Worm (Caenorhabditis elegans) whole organism, mixed stage, embryonic: Measurements from ENCODE around the gene T16A1.4.

Experiments
- ham-2 ChIP-seq: fragments of 200-800 bp; sonication (Bioruptor generic); optimal IDR thresholded peaks from 2 replicates; lab custom pipeline; 2018; ENCODE audit warnings: mild to moderate bottlenecking, missing genetic modification characterization, missing compliant biosample characterization
- mep-1 ChIP-seq: fragments of 150-350 bp; optimal IDR thresholded peaks from 2 replicates; lab custom pipeline; 2017; ENCODE audit warnings: missing biosample characterization, missing genetic modification reagents, missing genetic modification characterization, inconsistent platforms
- sptf-1 ChIP-seq: sonication (generic microtip); optimal IDR thresholded peaks from 2 replicates; lab custom pipeline; 2017; ENCODE audit warnings: mild to moderate bottlenecking, missing genetic modification characterization, moderate library complexity, missing compliant biosample characterization

DNA sequence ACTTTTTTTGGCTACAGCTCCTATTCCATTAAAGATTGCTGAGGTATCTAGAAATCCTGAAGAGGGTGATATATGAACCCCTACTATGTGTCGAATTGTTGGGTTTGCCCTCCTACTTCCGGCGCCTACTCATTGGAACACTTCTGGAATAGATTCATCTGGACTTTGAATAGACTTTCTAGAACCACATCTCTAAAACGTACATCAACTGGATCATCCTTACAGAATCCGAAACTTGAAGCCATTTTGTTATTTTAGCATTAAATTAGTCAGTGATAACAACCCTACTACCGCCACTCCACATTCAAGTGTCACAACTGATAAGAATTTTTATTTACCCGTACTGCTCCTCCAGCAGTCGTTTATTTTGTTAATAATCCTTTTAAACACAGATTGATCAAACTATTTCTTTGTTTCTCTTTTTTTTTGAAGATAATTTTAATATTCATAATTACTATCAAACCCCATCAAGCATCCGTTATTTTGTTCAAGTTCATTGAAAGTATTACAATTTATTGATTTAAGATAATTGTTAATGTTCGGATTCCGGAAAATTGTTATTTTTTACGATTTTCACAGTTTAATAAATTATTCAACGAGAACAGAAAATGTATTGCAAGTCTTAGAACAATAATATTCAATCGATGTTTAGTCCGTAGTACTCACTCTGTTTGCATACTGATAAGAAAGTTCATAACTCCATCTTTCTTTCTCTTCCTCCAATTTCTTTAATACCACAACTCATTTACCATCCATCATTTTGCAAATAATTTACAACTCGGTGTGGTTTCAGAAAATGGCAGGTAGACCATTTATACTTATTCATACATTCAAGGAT, 18.0 kb downstream of the T16A1.4 start, which contains the start of gene math-42:
- no peak for TF ChIP-seq mep-1 (tag; lab: Kevin White, UChicago)
- no peak for TF ChIP-seq sptf-1 (tag; lab: Kevin White, UChicago)
- TF ChIP-seq ham-2 (GFP tag; lab: Kevin White, UChicago) = no peak
